Worm (Caenorhabditis elegans): Measurements from ENCODE around the gene acr-3.

The acr-3 gene

ce11 chrX:6750145-6750544 is 40.8 kb downstream of the acr-3 start:
- no peak for TF ChIP-seq snpc-1.1 (tag; optimal IDR thresholded peaks at IDR 0.05; ENCODE audit: insufficient read depth)
- peak; percentile 62 for TF ChIP-seq gei-17 (GFP tag; optimal IDR thresholded peaks at IDR 0.05)
- no peak for TF ChIP-seq rcor-1 (GFP tag; IDR thresholded peaks at IDR 0.05)
- peak; percentile 45; the same call in 1 of the 2 replicates for TF ChIP-seq ekl-4 (GFP tag; IDR thresholded peaks at IDR 0.05)
- peak; percentile 66 for TF ChIP-seq ztf-3 (GFP tag; optimal IDR thresholded peaks at IDR 0.05)
- TF ChIP-seq unc-62 (GFP tag; optimal IDR thresholded peaks at IDR 0.05) = no peak
- TF ChIP-seq ceh-40 (GFP tag; IDR thresholded peaks at IDR 0.05) = no peak
- TF ChIP-seq ztf-22 (GFP tag; optimal IDR thresholded peaks at IDR 0.05) = peak; percentile 15
- TF ChIP-seq let-526 (GFP tag; IDR thresholded peaks at IDR 0.05) = peak; percentile 77; the same call in 1 of the 2 replicates
- no peak for TF ChIP-seq B0035.1 (tag; optimal IDR thresholded peaks at IDR 0.05)
- 0 out of 2 replicates have a peak, but pooled peaks have one; percentile 16 for TF ChIP-seq madf-3 (GFP tag; IDR thresholded peaks at IDR 0.05)
- TF ChIP-seq aptf-3 (GFP tag; IDR thresholded peaks at IDR 0.05) = no peak
- TF ChIP-seq F39B2.1 (GFP tag; IDR thresholded peaks at IDR 0.05) = no peak
- TF ChIP-seq repo-1 (tag; optimal IDR thresholded peaks at IDR 0.05) = peak; percentile 67
- TF ChIP-seq zim-3 (tag; optimal IDR thresholded peaks at IDR 0.05) = no peak
- no peak for TF ChIP-seq aptf-2 (GFP tag; conservative IDR thresholded peaks at IDR 0.05)
- peak; percentile 71 for TF ChIP-seq ztf-26 (tag; optimal IDR thresholded peaks at IDR 0.05)
- peak; percentile 81 for TF ChIP-seq atf-7 (tag; optimal IDR thresholded peaks at IDR 0.05)
- no peak for TF ChIP-seq F55B11.4 (tag; optimal IDR thresholded peaks at IDR 0.05; ENCODE audit: borderline replicate concordance, insufficient read depth)
- TF ChIP-seq madf-8 (GFP tag; conservative IDR thresholded peaks at IDR 0.05) = no peak
- no peak for TF ChIP-seq mes-4 (tag; optimal IDR thresholded peaks at IDR 0.05)
- no peak; the same call in 1 of the 2 replicates for TF ChIP-seq madf-6 (GFP tag; IDR thresholded peaks at IDR 0.05)
- peak in 1 of 3 experiments; percentile 48 for TF ChIP-seq lin-35 (GFP tag; optimal IDR thresholded peaks at IDR 0.05)
- TF ChIP-seq Y79H2A.3 (GFP tag; conservative IDR thresholded peaks at IDR 0.05) = no peak
- no peak for TF ChIP-seq ztf-6 (GFP tag; IDR thresholded peaks at IDR 0.05)
- TF ChIP-seq F37B4.10 (GFP tag; IDR thresholded peaks at IDR 0.05) = no peak
- no peak for TF ChIP-seq lsl-1 (GFP tag; optimal IDR thresholded peaks at IDR 0.05)
- TF ChIP-seq Y56A3A.18 (GFP tag; IDR thresholded peaks at IDR 0.05) = no peak
- TF ChIP-seq nhr-80 (tag; optimal IDR thresholded peaks at IDR 0.05) = peak; percentile 81
- TF ChIP-seq ccch-3 (GFP tag; optimal IDR thresholded peaks at IDR 0.05) = no peak
- peak; percentile 86 for TF ChIP-seq chd-7 (tag; optimal IDR thresholded peaks at IDR 0.05)
- TF ChIP-seq ets-4 (GFP tag; optimal IDR thresholded peaks at IDR 0.05) = no peak
- no peak for TF ChIP-seq T07F8.4 (tag; optimal IDR thresholded peaks at IDR 0.05)
- no peak for TF ChIP-seq D2030.7 (GFP tag; IDR thresholded peaks at IDR 0.05)
- no peak for TF ChIP-seq hlh-26 (GFP tag; conservative IDR thresholded peaks at IDR 0.05)
- TF ChIP-seq dox-1 (GFP tag; IDR thresholded peaks at IDR 0.05) = peak; percentile 71; the same call in 1 of the 2 replicates
- no peak for TF ChIP-seq snpc-1.3 (tag; optimal IDR thresholded peaks at IDR 0.05; ENCODE audit: insufficient read depth)
- no peak for TF ChIP-seq nfya-1 (tag; optimal IDR thresholded peaks at IDR 0.05; ENCODE audit: borderline replicate concordance, insufficient read depth)
- peak; percentile 80 for TF ChIP-seq ceh-27 (GFP tag; optimal IDR thresholded peaks at IDR 0.05)
- peak; percentile 53 for TF ChIP-seq lin-54 (GFP tag; optimal IDR thresholded peaks at IDR 0.05)
- peak; percentile 52 for TF ChIP-seq attf-5 (GFP tag; optimal IDR thresholded peaks at IDR 0.05)
- TF ChIP-seq Y53G8AR.9 (GFP tag; conservative IDR thresholded peaks at IDR 0.05) = 0 out of 2 replicates have a peak, but pooled peaks have one; percentile 51
- TF ChIP-seq F57A8.1 (GFP tag; optimal IDR thresholded peaks at IDR 0.05) = no peak
- no peak for TF ChIP-seq nhr-90 (tag; optimal IDR thresholded peaks at IDR 0.05)
- no peak for TF ChIP-seq hsf-1 (GFP tag; IDR thresholded peaks at IDR 0.05)
- TF ChIP-seq lin-26 (GFP tag; IDR thresholded peaks at IDR 0.05) = peak; percentile 51; the same call in 1 of the 2 replicates
- peak; percentile 89 for TF ChIP-seq cebp-1 (GFP tag; IDR thresholded peaks at IDR 0.05)
- TF ChIP-seq cebp-1 (tag; optimal IDR thresholded peaks at IDR 0.05) = peak; percentile 96

Data from whole organism, young adult.